Worm (Caenorhabditis elegans) whole organism, young adult: ENCODE data around the gene cutl-16.
A peak's percentile ranks its signal among the peaks of the same experiment; 100 is the strongest.

Experiments used
- B0019.2 ChIP-seq: fragments of 200-800 bp; sonication (Bioruptor generic); conservative IDR thresholded peaks from 2 replicates; pipeline ENCODE4 v1.3.6; 2022; ENCODE audit warnings: missing genetic modification reagents, missing genetic modification characterization, missing compliant biosample characterization
- B0035.1 ChIP-seq: sonication (generic microtip); optimal IDR thresholded peaks from 2 replicates; lab custom pipeline; 2016; ENCODE audit warnings: missing genetic modification characterization, mild to moderate bottlenecking, missing compliant biosample characterization, missing genotype, missing genetic modification reagents
- C06A6.2 ChIP-seq: fragments of 200-800 bp; sonication (Bioruptor generic); conservative IDR thresholded peaks from 2 replicates; pipeline ENCODE4 v1.3.6; 2022; ENCODE audit warnings: missing genetic modification characterization, missing compliant biosample characterization
- F37B4.10 ChIP-seq: fragments of 200-800 bp; sonication (Bioruptor generic); IDR thresholded peaks from 2 replicates; pipeline ENCODE4 v1.3.6; 2022; ENCODE audit warnings: missing genetic modification characterization, missing compliant biosample characterization
- F39B2.1 ChIP-seq: fragments of 200-800 bp; sonication (Bioruptor generic); IDR thresholded peaks from 2 replicates; pipeline ENCODE4 v1.3.6; 2022; ENCODE audit warnings: missing genetic modification reagents, missing genetic modification characterization, missing compliant biosample characterization
- F49E8.2 ChIP-seq: sonication (generic microtip); optimal IDR thresholded peaks from 3 replicates; lab custom pipeline; 2017; ENCODE audit warnings: missing genetic modification characterization, mild to moderate bottlenecking, missing compliant biosample characterization, antibody characterized with exemption, moderate library complexity; ENCODE audit not compliant: insufficient read depth
- F52B5.7 ChIP-seq: sonication (generic microtip); optimal IDR thresholded peaks from 2 replicates; lab custom pipeline; 2016; ENCODE audit warnings: mild to moderate bottlenecking, missing genetic modification characterization, missing compliant biosample characterization
- F57A8.1 ChIP-seq: fragments of 200-800 bp; sonication (Bioruptor generic); optimal IDR thresholded peaks from 2 replicates; lab custom pipeline; 2018; ENCODE audit warnings: mild to moderate bottlenecking, missing genetic modification characterization, moderate library complexity, missing compliant biosample characterization
- K12H6.12 ChIP-seq: fragments of 200-800 bp; sonication (Bioruptor generic); optimal IDR thresholded peaks from 2 replicates; lab custom pipeline; 2018; ENCODE audit warnings: mild to moderate bottlenecking, missing genetic modification characterization, missing compliant biosample characterization
- Y53G8AR.9 ChIP-seq: fragments of 200-800 bp; sonication (Bioruptor generic); conservative IDR thresholded peaks from 2 replicates; pipeline ENCODE4 v1.3.6; 2022; ENCODE audit warnings: missing genetic modification reagents, missing genetic modification characterization, missing compliant biosample characterization
- Y67H2A.10 ChIP-seq: fragments of 200-800 bp; sonication (Bioruptor generic); conservative IDR thresholded peaks from 2 replicates; pipeline ENCODE4 v1.3.6; 2022; ENCODE audit warnings: missing genetic modification reagents, missing genetic modification characterization, missing compliant biosample characterization
- Y79H2A.3 ChIP-seq: fragments of 200-800 bp; sonication (Bioruptor generic); conservative IDR thresholded peaks from 2 replicates; pipeline ENCODE4 v1.3.6; 2022; ENCODE audit warnings: missing genetic modification reagents, missing genetic modification characterization, missing compliant biosample characterization
- attf-5 ChIP-seq: fragments of 200-800 bp; sonication (Bioruptor generic); optimal IDR thresholded peaks from 2 replicates; lab custom pipeline; 2018; ENCODE audit warnings: mild to moderate bottlenecking, missing genetic modification characterization, missing compliant biosample characterization
- attf-6 ChIP-seq: fragments of 200-800 bp; sonication (Bioruptor generic); IDR thresholded peaks from 2 replicates; pipeline ENCODE4 v1.3.6; 2022; ENCODE audit warnings: missing genetic modification reagents, missing genetic modification characterization, missing compliant biosample characterization
- bed-1 ChIP-seq: fragments of 200-800 bp; sonication (Bioruptor generic); IDR thresholded peaks from 2 replicates; pipeline ENCODE4 v1.3.6; 2022; ENCODE audit warnings: missing genetic modification reagents, missing genetic modification characterization, missing compliant biosample characterization
- ccch-3 ChIP-seq: fragments of 200-800 bp; sonication (Bioruptor generic); optimal IDR thresholded peaks from 2 replicates; lab custom pipeline; 2018; ENCODE audit warnings: mild to moderate bottlenecking, missing genetic modification characterization, missing compliant biosample characterization
- cebp-1 ChIP-seq, 2 experiments: fragments of 200-800 bp in 1 of 2; sonication (Bioruptor generic) in 1 of 2; sonication (generic microtip) in 1 of 2; IDR thresholded peaks in 1 of 2; optimal IDR thresholded peaks in 1 of 2; 2 replicates each; pipeline versions ENCODE4 v1.3.6 to Lab custom; 2017 to 2022; ENCODE audit warnings: missing compliant biosample characterization in 2 of 2, missing genetic modification characterization in 2 of 2, mild to moderate bottlenecking in 1 of 2, missing genetic modification reagents in 1 of 2, moderate library complexity in 1 of 2
- ceh-40 ChIP-seq: fragments of 200-800 bp; sonication (Bioruptor generic); IDR thresholded peaks from 2 replicates; pipeline ENCODE4 v1.3.6; 2022; ENCODE audit warnings: missing genetic modification characterization, missing compliant biosample characterization
- chd-7 ChIP-seq: sonication (generic microtip); optimal IDR thresholded peaks from 2 replicates; lab custom pipeline; 2016; ENCODE audit warnings: mild to moderate bottlenecking, missing genetic modification characterization, moderate library complexity, missing compliant biosample characterization
- die-1 ChIP-seq: sonication (generic microtip); optimal IDR thresholded peaks from 2 replicates; lab custom pipeline; 2016; ENCODE audit warnings: missing genotype, mild to moderate bottlenecking, missing genetic modification characterization, missing compliant biosample characterization
- dox-1 ChIP-seq: fragments of 200-800 bp; sonication (Bioruptor generic); IDR thresholded peaks from 2 replicates; pipeline ENCODE4 v1.3.6; 2022; ENCODE audit warnings: missing genetic modification reagents, missing genetic modification characterization, missing compliant biosample characterization
- dpff-1 ChIP-seq: sonication (generic microtip); optimal IDR thresholded peaks from 2 replicates; lab custom pipeline; 2017; ENCODE audit warnings: mild to moderate bottlenecking, missing genetic modification characterization, missing compliant biosample characterization
- him-1 ChIP-seq: sonication (generic microtip); optimal IDR thresholded peaks from 2 replicates; lab custom pipeline; 2016; ENCODE audit warnings: missing genotype, missing genetic modification reagents, missing genetic modification characterization, missing compliant biosample characterization
- hlh-12 ChIP-seq: sonication (generic microtip); optimal IDR thresholded peaks from 2 replicates; lab custom pipeline; 2016; ENCODE audit warnings: missing genetic modification characterization, missing compliant biosample characterization
- hlh-26 ChIP-seq: fragments of 200-800 bp; sonication (Bioruptor generic); conservative IDR thresholded peaks from 2 replicates; pipeline ENCODE4 v1.3.6; 2022; ENCODE audit warnings: missing genetic modification reagents, missing genetic modification characterization, missing compliant biosample characterization
- hsf-1 ChIP-seq: fragments of 200-800 bp; sonication (Bioruptor generic); IDR thresholded peaks from 2 replicates; pipeline ENCODE4 v1.3.6; 2022; ENCODE audit warnings: missing genetic modification reagents, missing genetic modification characterization, missing compliant biosample characterization
- let-607 ChIP-seq, 2 experiments: fragments of 200-800 bp in 1 of 2; sonication (Bioruptor generic) in 1 of 2; sonication (generic microtip) in 1 of 2; optimal IDR thresholded peaks; 2 replicates each; lab custom pipeline; 2016 to 2018; ENCODE audit warnings: mild to moderate bottlenecking in 2 of 2, missing compliant biosample characterization in 2 of 2, missing genetic modification characterization in 2 of 2, moderate library complexity in 2 of 2, missing genotype in 1 of 2
- lin-26 ChIP-seq: fragments of 200-800 bp; sonication (Bioruptor generic); IDR thresholded peaks from 2 replicates; pipeline ENCODE4 v1.3.6; 2022; ENCODE audit warnings: missing genetic modification reagents, missing genetic modification characterization, missing compliant biosample characterization
- lin-54 ChIP-seq: fragments of 200-800 bp; sonication (Bioruptor generic); optimal IDR thresholded peaks from 2 replicates; lab custom pipeline; 2018; ENCODE audit warnings: mild to moderate bottlenecking, missing genetic modification characterization, missing compliant biosample characterization
- lir-1 ChIP-seq: fragments of 200-800 bp; sonication (Bioruptor generic); conservative IDR thresholded peaks from 2 replicates; pipeline ENCODE4 v1.3.6; 2022; ENCODE audit warnings: missing genetic modification reagents, missing genetic modification characterization, missing compliant biosample characterization
- madf-8 ChIP-seq: fragments of 200-800 bp; sonication (Bioruptor generic); conservative IDR thresholded peaks from 2 replicates; pipeline ENCODE4 v1.3.6; 2022; ENCODE audit warnings: missing genetic modification reagents, missing genetic modification characterization, missing compliant biosample characterization
- mcd-1 ChIP-seq: fragments of 200-800 bp; sonication (Bioruptor generic); IDR thresholded peaks from 2 replicates; pipeline ENCODE4 v1.3.6; 2022; ENCODE audit warnings: missing genetic modification reagents, missing genetic modification characterization, missing compliant biosample characterization
- nfyb-1 ChIP-seq: fragments of 200-800 bp; sonication (Bioruptor generic); IDR thresholded peaks from 2 replicates; pipeline ENCODE4 v1.3.6; 2022; ENCODE audit warnings: missing genetic modification reagents, missing genetic modification characterization, missing compliant biosample characterization
- nhr-80 ChIP-seq: sonication (generic microtip); optimal IDR thresholded peaks from 2 replicates; lab custom pipeline; 2016; ENCODE audit warnings: missing genetic modification characterization, missing compliant biosample characterization
- rcor-1 ChIP-seq: fragments of 200-800 bp; sonication (Bioruptor generic); IDR thresholded peaks from 2 replicates; pipeline ENCODE4 v1.3.6; 2022; ENCODE audit warnings: missing genetic modification reagents, missing genetic modification characterization, missing compliant biosample characterization
- rec-8 ChIP-seq, 2 experiments: sonication (generic microtip); optimal IDR thresholded peaks; 2 replicates each; lab custom pipeline; 2016; ENCODE audit warnings: mild to moderate bottlenecking in 2 of 2, missing genetic modification characterization in 2 of 2, missing genetic modification reagents in 2 of 2, missing genotype in 2 of 2, missing biosample characterization in 1 of 2, missing compliant biosample characterization in 1 of 2, moderate library complexity in 1 of 2
- rpc-1 ChIP-seq, 2 experiments: fragments of 150-350 bp in 1 of 2; sonication (generic microtip) in 1 of 2; optimal IDR thresholded peaks; 2 replicates each; lab custom pipeline; 2014 to 2018; ENCODE audit warnings: missing biosample characterization in 1 of 2, missing genetic modification characterization in 1 of 2, missing genetic modification reagents in 1 of 2, missing genotype in 1 of 2
- sea-2 ChIP-seq: fragments of 200-800 bp; sonication (Bioruptor generic); IDR thresholded peaks from 2 replicates; pipeline ENCODE4 v1.3.6; 2022; ENCODE audit warnings: missing genetic modification characterization, missing compliant biosample characterization
- snpc-1.3 ChIP-seq: sonication (generic microtip); optimal IDR thresholded peaks from 2 replicates; lab custom pipeline; 2017; ENCODE audit warnings: missing genetic modification characterization, mild to moderate bottlenecking, missing compliant biosample characterization, antibody characterized with exemption, moderate library complexity, missing genotype, missing genetic modification reagents; ENCODE audit not compliant: insufficient read depth
- snpc-4 ChIP-seq, 5 experiments: fragments of 150-350 bp in 1 of 5; sonication (generic microtip) in 4 of 5; optimal IDR thresholded peaks; 2 replicates each; lab custom pipeline; 2014 to 2018; ENCODE audit warnings: missing genetic modification characterization in 5 of 5, missing biosample characterization in 3 of 5, antibody characterized with exemption in 2 of 5, mild to moderate bottlenecking in 2 of 5, missing compliant biosample characterization in 2 of 5, missing genotype in 2 of 5, moderate library complexity in 2 of 5, missing genetic modification reagents in 1 of 5
- tlf-1 ChIP-seq: fragments of 200-800 bp; sonication (Bioruptor generic); optimal IDR thresholded peaks from 2 replicates; lab custom pipeline; 2018; ENCODE audit warnings: mild to moderate bottlenecking, missing genetic modification characterization, missing compliant biosample characterization
- xnd-1 ChIP-seq: sonication (generic microtip); optimal IDR thresholded peaks from 2 replicates; lab custom pipeline; 2016; ENCODE audit warnings: missing genotype, missing genetic modification reagents, missing genetic modification characterization, missing compliant biosample characterization
- zfh-2 ChIP-seq: fragments of 200-800 bp; sonication (Bioruptor generic); conservative IDR thresholded peaks from 2 replicates; pipeline ENCODE4 v1.3.6; 2022; ENCODE audit warnings: missing genetic modification reagents, missing genetic modification characterization, missing compliant biosample characterization
- zim-3 ChIP-seq: sonication (generic microtip); optimal IDR thresholded peaks from 2 replicates; lab custom pipeline; 2017; ENCODE audit warnings: mild to moderate bottlenecking, missing genetic modification characterization, moderate library complexity, missing compliant biosample characterization
- ztf-25 ChIP-seq: fragments of 200-800 bp; sonication (Bioruptor generic); IDR thresholded peaks from 2 replicates; pipeline ENCODE4 v1.3.6; 2022; ENCODE audit warnings: missing genetic modification reagents, missing genetic modification characterization, missing compliant biosample characterization

Gene cutl-16

ce11 chrII:6491817-6492452, 50.7 kb downstream of the cutl-16 start, which contains the start of the genes T28D9.11 and T28D9.1 (continued):
- TF ChIP-seq attf-5 (GFP tag; lab: Kevin White, UChicago) = peak; percentile 72
- peak; percentile 23; the same call in 1 of the 2 replicates for TF ChIP-seq madf-8 (GFP tag; lab: Robert Waterston, UW)
- TF ChIP-seq F39B2.1 (GFP tag; lab: Robert Waterston, UW) = no peak
- TF ChIP-seq rcor-1 (GFP tag; lab: Robert Waterston, UW) = peak; percentile 60
- no peak for TF ChIP-seq F57A8.1
- TF ChIP-seq Y53G8AR.9 (GFP tag; lab: Robert Waterston, UW) = no peak
- peak; percentile 64 for TF ChIP-seq K12H6.12 (tag; lab: Kevin White, UChicago)
- TF ChIP-seq hlh-26 = no peak
- no peak for TF ChIP-seq Y79H2A.3 (GFP tag; lab: Robert Waterston, UW)
- TF ChIP-seq cebp-1 (GFP tag; IDR thresholded peaks at IDR 0.05; lab: Robert Waterston, UW) = no peak; the same call in 1 of the 2 replicates
- TF ChIP-seq cebp-1 (tag; optimal IDR thresholded peaks at IDR 0.05; lab: Kevin White, UChicago) = peak; percentile 57
- no peak for TF ChIP-seq zim-3 (tag; lab: Kevin White, UChicago)
- peak; percentile 2 for TF ChIP-seq die-1 (tag; lab: Kevin White, UChicago)
- TF ChIP-seq chd-7 (tag; lab: Kevin White, UChicago) = peak; percentile 12
- peak; percentile 66 for TF ChIP-seq dox-1
- no peak for TF ChIP-seq lir-1 (GFP tag; lab: Robert Waterston, UW)
- no peak for TF ChIP-seq snpc-1.3
- TF ChIP-seq sea-2 = no peak
- no peak for TF ChIP-seq rpc-1 (optimal IDR thresholded peaks at IDR 0.05; lab: Kevin White, UChicago)
- no peak for TF ChIP-seq rpc-1 (tag; optimal IDR thresholded peaks at IDR 0.05; lab: Kevin White, UChicago)
- TF ChIP-seq ceh-40 (GFP tag; lab: Robert Waterston, UW) = no peak
- no peak for TF ChIP-seq xnd-1 (tag; lab: Kevin White, UChicago)
- no peak for TF ChIP-seq Y67H2A.10 (GFP tag; lab: Robert Waterston, UW)
- no peak for TF ChIP-seq him-1 (tag; lab: Kevin White, UChicago)
- no peak for TF ChIP-seq hlh-12 (tag; lab: Kevin White, UChicago)
- TF ChIP-seq let-607 (tag; optimal IDR thresholded peaks at IDR 0.05; lab: Kevin White, UChicago) = no peak
- peak; percentile 11 for TF ChIP-seq F52B5.7 (tag; lab: Kevin White, UChicago)
- peak; percentile 34; the same call in 1 of the 2 replicates for TF ChIP-seq nfyb-1
- TF ChIP-seq lin-26 = peak; percentile 61; the same call in 1 of the 2 replicates
- TF ChIP-seq nhr-80 (tag; lab: Kevin White, UChicago) = no peak
- TF ChIP-seq lin-54 (GFP tag; lab: Kevin White, UChicago) = peak; percentile 46
- no peak for TF ChIP-seq rec-8 (tag; optimal IDR thresholded peaks at IDR 0.05; lab: Kevin White, UChicago)
- TF ChIP-seq tlf-1 = no peak
- no peak for TF ChIP-seq hsf-1 (GFP tag; lab: Robert Waterston, UW)
- TF ChIP-seq attf-6 (GFP tag; lab: Robert Waterston, UW) = no peak
- TF ChIP-seq snpc-4 (GFP tag; optimal IDR thresholded peaks at IDR 0.05; lab: Kevin White, UChicago) = peak; percentile 83
- TF ChIP-seq snpc-4 (tag; optimal IDR thresholded peaks at IDR 0.05; lab: Kevin White, UChicago) = peak; percentile 76 to 91 (median 84)
- TF ChIP-seq F49E8.2 (tag; lab: Kevin White, UChicago) = no peak
- no peak for TF ChIP-seq ccch-3 (GFP tag; lab: Kevin White, UChicago)
- TF ChIP-seq F37B4.10 (GFP tag; lab: Robert Waterston, UW) = no peak
- no peak for TF ChIP-seq C06A6.2
- TF ChIP-seq B0019.2 (GFP tag; lab: Robert Waterston, UW) = no peak
- TF ChIP-seq bed-1 = no peak
- no peak for TF ChIP-seq ztf-25
- TF ChIP-seq zfh-2 (GFP tag; lab: Robert Waterston, UW) = peak; percentile 99
- no peak for TF ChIP-seq dpff-1 (tag; lab: Kevin White, UChicago)
- no peak for TF ChIP-seq B0035.1 (tag; lab: Kevin White, UChicago)
- TF ChIP-seq mcd-1 (GFP tag; lab: Robert Waterston, UW) = peak; percentile 66
